Worm (Caenorhabditis elegans) whole organism, L1 larva: ENCODE data around the gene trim-21.
A peak's percentile ranks its signal among the peaks of the same experiment; 100 is the strongest.

Experiments used
- C16A3.4 ChIP-seq: fragments of 150-350 bp; optimal IDR thresholded peaks from 2 replicates; lab custom pipeline; 2014; ENCODE audit warnings: missing biosample characterization, missing genetic modification characterization
- C34B4.2 ChIP-seq: sonication (generic microtip); optimal IDR thresholded peaks from 2 replicates; lab custom pipeline; 2017; ENCODE audit warnings: mild to moderate bottlenecking, missing genetic modification characterization, missing compliant biosample characterization
- aha-1 ChIP-seq: fragments of 150-350 bp; optimal IDR thresholded peaks from 2 replicates; lab custom pipeline; 2014; ENCODE audit warnings: missing biosample characterization, missing genetic modification characterization
- ceh-63 ChIP-seq: fragments of 200-800 bp; sonication (Bioruptor generic); optimal IDR thresholded peaks from 2 replicates; lab custom pipeline; 2018; ENCODE audit warnings: mild to moderate bottlenecking, missing genetic modification characterization, missing compliant biosample characterization
- ceh-82 ChIP-seq, 3 experiments: fragments of 150-350 bp in 1 of 3; sonication (generic microtip) in 2 of 3; optimal IDR thresholded peaks; 2 replicates each; lab custom pipeline; 2014 to 2017; ENCODE audit warnings: missing biosample characterization in 3 of 3, missing genetic modification characterization in 3 of 3
- dsc-1 ChIP-seq: sonication (generic microtip); optimal IDR thresholded peaks from 2 replicates; lab custom pipeline; 2016; ENCODE audit warnings: mild to moderate bottlenecking, missing genetic modification characterization, missing compliant biosample characterization
- efl-1 ChIP-seq, 4 experiments: fragments of 150-350 bp; optimal IDR thresholded peaks in 3 of 4; peaks in 1 of 4; 1 replicate in 1 of 4; 2 replicates in 3 of 4; lab custom pipeline; 2014; ENCODE audit warnings: missing biosample characterization in 2 of 4, missing genetic modification characterization in 2 of 4, missing genetic modification reagents in 2 of 4
- elt-2 ChIP-seq: sonication (generic microtip); optimal IDR thresholded peaks from 2 replicates; lab custom pipeline; 2016; ENCODE audit warnings: missing genetic modification characterization, mild to moderate bottlenecking, inconsistent platforms, missing compliant biosample characterization, missing genetic modification reagents
- elt-3 ChIP-seq, 6 experiments: fragments of 150-350 bp in 1 of 6; sonication (generic microtip); optimal IDR thresholded peaks; 2 replicates each; lab custom pipeline; 2017 to 2018; ENCODE audit warnings: missing biosample characterization in 6 of 6, missing genetic modification characterization in 6 of 6, inconsistent platforms in 1 of 6
- ets-5 ChIP-seq: fragments of 200-800 bp; sonication (Bioruptor generic); IDR thresholded peaks from 2 replicates; pipeline ENCODE4 v1.3.6; 2022; ENCODE audit warnings: missing genetic modification characterization, missing compliant biosample characterization
- fkh-10 ChIP-seq: sonication (generic microtip); optimal IDR thresholded peaks from 2 replicates; lab custom pipeline; 2017; ENCODE audit warnings: missing biosample characterization, missing genetic modification reagents, missing genetic modification characterization
- fkh-4 ChIP-seq: sonication (generic microtip); optimal IDR thresholded peaks from 2 replicates; lab custom pipeline; 2016; ENCODE audit warnings: missing compliant biosample characterization, missing genetic modification characterization, borderline replicate concordance
- grh-1 ChIP-seq: fragments of 200-800 bp; sonication (Bioruptor generic); IDR thresholded peaks from 2 replicates; pipeline ENCODE4 v1.3.6; 2022; ENCODE audit warnings: missing genetic modification reagents, missing genetic modification characterization, missing compliant biosample characterization
- hlh-17 ChIP-seq: fragments of 200-800 bp; sonication (Bioruptor generic); optimal IDR thresholded peaks from 2 replicates; lab custom pipeline; 2018; ENCODE audit warnings: missing genetic modification characterization, mild to moderate bottlenecking, missing compliant biosample characterization, moderate library complexity, borderline replicate concordance
- lin-14 ChIP-seq: fragments of 200-800 bp; sonication (Bioruptor generic); optimal IDR thresholded peaks from 2 replicates; lab custom pipeline; 2018; ENCODE audit warnings: mild to moderate bottlenecking, missing genetic modification characterization, moderate library complexity, missing compliant biosample characterization
- lin-15B ChIP-seq: fragments of 150-350 bp; sonication (generic microtip); optimal IDR thresholded peaks from 3 replicates; lab custom pipeline; 2014; ENCODE audit warnings: missing biosample characterization, missing genetic modification characterization
- lir-3 ChIP-seq: sonication (generic microtip); optimal IDR thresholded peaks from 2 replicates; lab custom pipeline; 2016; ENCODE audit warnings: mild to moderate bottlenecking, missing genetic modification characterization, moderate library complexity, missing compliant biosample characterization; ENCODE audit not compliant: poor library complexity
- nhr-12 ChIP-seq: sonication (generic microtip); optimal IDR thresholded peaks from 2 replicates; lab custom pipeline; 2017; ENCODE audit warnings: missing biosample characterization, missing genetic modification characterization
- nhr-19 ChIP-seq: fragments of 200-800 bp; sonication (Bioruptor generic); conservative IDR thresholded peaks from 2 replicates; pipeline ENCODE4 v1.3.6; 2022; ENCODE audit warnings: missing genetic modification characterization, missing compliant biosample characterization
- nhr-20 ChIP-seq: sonication (generic microtip); optimal IDR thresholded peaks from 2 replicates; lab custom pipeline; 2016; ENCODE audit warnings: mild to moderate bottlenecking, missing genetic modification characterization, missing compliant biosample characterization
- nhr-47 ChIP-seq: sonication (generic microtip); optimal IDR thresholded peaks from 2 replicates; lab custom pipeline; 2016; ENCODE audit warnings: mild to moderate bottlenecking, missing genetic modification characterization, moderate library complexity, missing compliant biosample characterization
- nhr-71 ChIP-seq: sonication (generic microtip); optimal IDR thresholded peaks from 2 replicates; lab custom pipeline; 2016; ENCODE audit warnings: mild to moderate bottlenecking, missing genetic modification characterization, moderate library complexity, missing compliant biosample characterization
- nhr-76 ChIP-seq: sonication (generic microtip); optimal IDR thresholded peaks from 2 replicates; lab custom pipeline; 2017; ENCODE audit warnings: missing biosample characterization, missing genetic modification characterization
- nhr-84 ChIP-seq: sonication (generic microtip); optimal IDR thresholded peaks from 2 replicates; lab custom pipeline; 2017; ENCODE audit warnings: missing biosample characterization, missing genetic modification characterization
- pqm-1 ChIP-seq: sonication (generic microtip); optimal IDR thresholded peaks from 3 replicates; lab custom pipeline; 2017; ENCODE audit warnings: missing biosample characterization, missing genetic modification characterization
- snu-23 ChIP-seq: sonication (generic microtip); optimal IDR thresholded peaks from 2 replicates; lab custom pipeline; 2016; ENCODE audit warnings: missing genetic modification characterization, missing compliant biosample characterization
- sox-4 ChIP-seq: sonication (generic microtip); optimal IDR thresholded peaks from 2 replicates; lab custom pipeline; 2016; ENCODE audit warnings: missing genetic modification characterization, missing compliant biosample characterization
- sup-37 ChIP-seq: fragments of 200-800 bp; sonication (Bioruptor generic); optimal IDR thresholded peaks from 2 replicates; lab custom pipeline; 2018; ENCODE audit warnings: mild to moderate bottlenecking, missing genetic modification characterization, missing compliant biosample characterization
- swsn-7 ChIP-seq: sonication (generic microtip); optimal IDR thresholded peaks from 2 replicates; lab custom pipeline; 2016; ENCODE audit warnings: missing genetic modification characterization, missing compliant biosample characterization
- tbx-2 ChIP-seq: sonication (generic microtip); optimal IDR thresholded peaks from 2 replicates; lab custom pipeline; 2016; ENCODE audit warnings: missing genetic modification characterization, missing compliant biosample characterization
- unc-30 ChIP-seq: sonication (generic microtip); optimal IDR thresholded peaks from 2 replicates; lab custom pipeline; 2017; ENCODE audit warnings: missing biosample characterization, missing genetic modification characterization
- unc-86 ChIP-seq: sonication (generic microtip); optimal IDR thresholded peaks from 2 replicates; lab custom pipeline; 2016; ENCODE audit warnings: missing genetic modification characterization, missing compliant biosample characterization
- ztf-11 ChIP-seq, 2 experiments: sonication (generic microtip); optimal IDR thresholded peaks; 2 replicates each; lab custom pipeline; 2016 to 2017; ENCODE audit warnings: missing genetic modification characterization in 2 of 2, missing biosample characterization in 1 of 2, missing compliant biosample characterization in 1 of 2

The trim-21 gene

ce11 chrII:2305507-2305906 is 7.1 kb downstream of the trim-21 start:
- no peak for TF ChIP-seq hlh-17
- peak; percentile 58 for TF ChIP-seq elt-2 (tag; lab: Kevin White, UChicago)
- no peak for TF ChIP-seq nhr-19 (GFP tag; lab: Robert Waterston, UW)
- no peak for TF ChIP-seq efl-1 (optimal IDR thresholded peaks at IDR 0.05; lab: Kevin White, UChicago)
- peak in 1 of 2 experiments; percentile 85 for TF ChIP-seq efl-1 (GFP tag; optimal IDR thresholded peaks at IDR 0.05 in 1 of 2; lab: Kevin White, UChicago)
- TF ChIP-seq C34B4.2 (tag; lab: Kevin White, UChicago): no peak
- TF ChIP-seq, all 84 proteins: peak for 2

- no peak for TF ChIP-seq sup-37
- no peak for TF ChIP-seq ceh-63
- no peak for TF ChIP-seq ets-5 (GFP tag; lab: Robert Waterston, UW)
- no peak for TF ChIP-seq grh-1 (GFP tag; lab: Robert Waterston, UW)
- TF ChIP-seq tbx-2 (tag; lab: Kevin White, UChicago): no peak
- no peak for TF ChIP-seq snu-23 (GFP tag; lab: Kevin White, UChicago)
- no peak for TF ChIP-seq sox-4 (tag; lab: Kevin White, UChicago)
- TF ChIP-seq elt-3 (tag; optimal IDR thresholded peaks at IDR 0.05; lab: Kevin White, UChicago): no peak
- TF ChIP-seq dsc-1: no peak
- no peak for TF ChIP-seq C16A3.4 (tag; lab: Kevin White, UChicago)
- TF ChIP-seq nhr-84 (tag; lab: Kevin White, UChicago): no peak
- TF ChIP-seq fkh-10 (GFP tag; lab: Kevin White, UChicago): no peak
- no peak for TF ChIP-seq nhr-20 (tag; lab: Kevin White, UChicago)
- TF ChIP-seq ztf-11 (tag; optimal IDR thresholded peaks at IDR 0.05; lab: Kevin White, UChicago): no peak
- TF ChIP-seq nhr-12 (tag; lab: Kevin White, UChicago): no peak
- no peak for TF ChIP-seq lin-14 (GFP tag; lab: Kevin White, UChicago)
- TF ChIP-seq nhr-76 (tag; lab: Kevin White, UChicago): no peak
- TF ChIP-seq unc-30 (tag; lab: Kevin White, UChicago): no peak
- no peak for TF ChIP-seq unc-86 (tag; lab: Kevin White, UChicago)
Observed at ce11 chrII:2304575-2304974, 8.1 kb downstream of the trim-21 start.

- TF ChIP-seq nhr-47 (tag; lab: Kevin White, UChicago): no peak
- no peak for TF ChIP-seq lin-14 (GFP tag; lab: Kevin White, UChicago)
- no peak for TF ChIP-seq aha-1 (tag; lab: Kevin White, UChicago)
- TF ChIP-seq efl-1 (optimal IDR thresholded peaks at IDR 0.05; lab: Kevin White, UChicago): no peak
- peak in 1 of 2 experiments; percentile 22 for TF ChIP-seq efl-1 (GFP tag; optimal IDR thresholded peaks at IDR 0.05 in 1 of 2; lab: Kevin White, UChicago)
- no peak for TF ChIP-seq swsn-7 (tag; lab: Kevin White, UChicago)
Observed at ce11 chrII:2302330-2302729, 10.3 kb downstream of the trim-21 start, which contains the start of gene B0281.6. TSS of gene B0281.6 (minus strand) at chrII:2302430.

- TF ChIP-seq nhr-71 (no peak), lir-3 (no peak), fkh-4 (tag; lab: Kevin White, UChicago) (no peak), unc-86 (tag; lab: Kevin White, UChicago) (no peak), pqm-1 (tag; lab: Kevin White, UChicago) (no peak)
Observed at ce11 chrII:2300861-2301260, 11.8 kb downstream of the trim-21 start, which contains the start of gene B0281.5. TSS of gene B0281.5 (minus strand) at chrII:2300961.

- TF ChIP-seq lin-15B (tag; lab: Kevin White, UChicago): no peak
- TF ChIP-seq sox-4 (tag; lab: Kevin White, UChicago): no peak
- TF ChIP-seq ceh-82 (tag; optimal IDR thresholded peaks at IDR 0.05; lab: Kevin White, UChicago): no peak
Observed at ce11 chrII:2298742-2299141, 13.9 kb downstream of the trim-21 start, which contains the start of gene B0281.4. TSS of gene B0281.4 (minus strand) at chrII:2298842.
